Worm (Caenorhabditis elegans): ENCODE data around the gene tbx-38.
"Not testable (repeated sequence)": the region's sequence is repeated elsewhere in the genome, so short reads cannot be mapped to it uniquely, and the experiment has no call there.

The tbx-38 gene

DNA sequence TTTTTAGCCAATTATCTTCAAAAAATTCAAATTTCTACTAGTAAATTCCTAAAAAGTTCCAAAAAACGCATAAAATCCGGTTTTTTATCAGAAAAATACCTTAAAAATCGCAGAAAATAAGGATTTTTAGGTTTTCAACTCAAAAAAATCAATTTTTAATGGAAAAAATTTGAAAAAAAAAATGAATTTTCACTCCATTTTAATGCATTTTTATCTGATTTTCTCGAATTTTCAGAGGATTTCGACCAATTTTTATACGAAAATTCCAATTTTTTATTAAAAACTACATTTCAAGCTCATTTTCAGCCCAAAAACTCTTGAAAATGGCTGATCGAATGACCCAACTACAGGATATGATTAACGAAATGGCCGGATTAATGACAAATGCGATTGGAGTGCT lies 8.5 kb downstream of the tbx-38 start, which contains the start of gene mdt-21:
mdt-21 (plus strand) TSS at position 301 of the 400 bp plus-strand sequence.
- TF ChIP-seq dao-5 (tag; optimal IDR thresholded peaks at IDR 0.05) (no peak), W03F9.2 (tag; optimal IDR thresholded peaks at IDR 0.05) (no peak), him-1 (tag; optimal IDR thresholded peaks at IDR 0.05) (no peak)

DNA sequence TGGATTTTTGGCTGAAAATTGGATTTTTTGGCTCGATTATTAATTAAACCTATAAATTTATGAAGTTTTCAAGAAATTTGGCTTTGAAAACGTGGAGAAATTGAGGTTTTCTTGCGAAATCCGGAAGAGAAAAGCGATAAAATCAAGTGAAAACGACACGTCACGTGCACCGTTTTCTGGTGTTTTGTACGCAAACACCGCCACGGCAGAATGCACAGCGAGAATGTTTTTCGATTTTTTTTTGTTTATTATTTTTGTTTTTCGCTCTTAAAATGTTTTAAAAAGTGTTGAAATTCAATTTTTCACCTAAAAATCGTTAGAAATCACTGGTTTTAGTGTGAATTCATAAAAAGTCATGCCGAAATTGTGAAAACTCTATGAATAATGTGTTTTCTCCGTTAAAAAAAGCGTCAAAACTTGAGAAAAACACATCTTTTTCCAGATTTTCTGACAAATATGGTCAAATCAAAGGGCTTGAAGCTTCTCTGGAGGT lies 11.3 kb downstream of the tbx-38 start, which contains the start of gene immp-1:
immp-1 (plus strand) TSS at position 443 of the 493 bp plus-strand sequence.
- no peak for TF ChIP-seq W03F9.2 (tag; optimal IDR thresholded peaks at IDR 0.05)
- no peak for TF ChIP-seq dao-5 (tag; optimal IDR thresholded peaks at IDR 0.05)
- TF ChIP-seq him-1 (tag; optimal IDR thresholded peaks at IDR 0.05) = no peak

DNA sequence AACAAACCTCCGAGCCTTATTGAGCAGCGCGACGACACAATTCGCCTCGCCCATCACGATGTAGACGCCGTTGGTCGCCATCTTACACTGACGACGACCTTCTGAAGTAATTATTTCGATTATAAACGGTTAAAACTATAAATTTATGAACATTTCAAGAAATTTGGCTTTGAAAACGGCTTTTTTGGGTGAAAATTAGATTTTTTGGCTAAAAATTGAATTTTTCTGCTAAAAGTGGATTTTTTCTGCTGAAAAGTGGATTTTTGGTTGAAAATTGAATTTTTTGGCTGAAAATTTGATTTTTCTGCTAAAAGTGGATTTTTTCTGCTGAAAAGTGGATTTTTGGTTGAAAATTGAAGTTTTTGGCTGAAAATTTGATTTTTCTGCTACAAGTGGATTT lies 12.3 kb downstream of the tbx-38 start, which contains the start of gene gbf-1:
gbf-1 (minus strand) TSS at position 101 of the 400 bp plus-strand sequence.
- TF ChIP-seq dao-5, him-1, W03F9.2 (tag; optimal IDR thresholded peaks at IDR 0.05): not testable (repeated sequence)

DNA sequence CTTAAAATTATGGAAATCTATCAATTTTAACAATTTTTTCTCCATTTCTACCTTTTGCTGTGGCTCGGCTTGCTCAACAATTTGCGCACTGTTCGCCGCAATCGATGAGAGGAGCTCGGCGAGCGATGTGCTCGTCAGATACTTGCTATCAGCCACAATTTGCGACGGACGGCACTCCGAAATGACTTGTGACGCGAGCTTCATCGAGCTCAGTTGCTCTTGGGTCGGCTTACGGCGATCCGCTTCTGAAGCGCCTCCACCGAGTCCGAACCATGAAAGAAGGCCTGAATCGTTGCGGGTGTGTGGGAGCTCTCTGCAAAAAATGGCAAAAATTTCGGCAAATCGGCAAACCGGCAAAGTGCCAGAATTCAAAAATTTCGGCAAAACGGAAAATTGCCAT lies 25.2 kb downstream of the tbx-38 start:
- no peak for TF ChIP-seq dao-5 (tag; optimal IDR thresholded peaks at IDR 0.05)
- TF ChIP-seq him-1 (tag; optimal IDR thresholded peaks at IDR 0.05) = no peak
- no peak for TF ChIP-seq W03F9.2 (tag; optimal IDR thresholded peaks at IDR 0.05)

DNA sequence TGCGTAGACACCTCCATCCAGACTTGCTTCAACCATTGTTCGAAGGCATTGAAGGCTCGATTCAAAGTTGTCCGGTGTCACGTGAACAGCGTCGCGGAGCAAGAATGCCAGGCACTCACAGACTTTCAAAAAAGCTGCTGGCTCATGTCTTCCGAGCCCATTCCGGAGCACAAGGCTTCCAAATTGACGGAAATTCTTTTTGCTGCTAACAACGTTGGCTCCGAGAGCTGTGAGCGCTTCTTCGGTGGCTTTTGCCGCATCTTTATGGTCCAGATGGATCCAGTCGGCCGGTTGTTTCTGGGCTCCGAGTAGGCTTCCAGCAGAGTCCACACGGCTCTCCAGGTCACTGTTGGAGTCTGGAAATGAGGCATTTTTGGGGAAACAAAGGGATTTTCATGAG lies 28.0 kb downstream of the tbx-38 start:
- TF ChIP-seq W03F9.2 (tag; optimal IDR thresholded peaks at IDR 0.05) = no peak
- TF ChIP-seq dao-5 (tag; optimal IDR thresholded peaks at IDR 0.05) = no peak
- TF ChIP-seq him-1 (tag; optimal IDR thresholded peaks at IDR 0.05) = no peak

DNA sequence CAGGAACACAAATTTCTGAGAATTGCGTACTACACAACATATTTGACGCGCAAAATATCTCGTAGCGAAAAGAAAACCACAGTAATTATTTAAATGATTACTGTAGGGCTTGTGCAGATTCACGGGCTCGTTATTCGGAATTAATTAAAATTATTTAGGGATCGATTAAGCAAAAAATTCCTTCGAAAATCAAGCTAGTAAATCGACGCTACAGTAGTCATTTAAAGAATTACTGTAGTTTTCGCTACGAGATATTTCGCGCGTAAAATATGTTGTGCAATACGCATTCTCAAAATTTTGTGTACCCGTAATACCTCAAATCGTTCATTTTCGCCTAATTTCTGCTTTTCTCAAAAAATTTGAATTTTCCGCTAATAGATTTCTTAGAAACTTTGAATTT lies 35.0 kb downstream of the tbx-38 start:
- no peak for TF ChIP-seq him-1 (tag; optimal IDR thresholded peaks at IDR 0.05)
- TF ChIP-seq W03F9.2 (tag; optimal IDR thresholded peaks at IDR 0.05) = no peak
- TF ChIP-seq dao-5 (tag; optimal IDR thresholded peaks at IDR 0.05) = no peak

DNA sequence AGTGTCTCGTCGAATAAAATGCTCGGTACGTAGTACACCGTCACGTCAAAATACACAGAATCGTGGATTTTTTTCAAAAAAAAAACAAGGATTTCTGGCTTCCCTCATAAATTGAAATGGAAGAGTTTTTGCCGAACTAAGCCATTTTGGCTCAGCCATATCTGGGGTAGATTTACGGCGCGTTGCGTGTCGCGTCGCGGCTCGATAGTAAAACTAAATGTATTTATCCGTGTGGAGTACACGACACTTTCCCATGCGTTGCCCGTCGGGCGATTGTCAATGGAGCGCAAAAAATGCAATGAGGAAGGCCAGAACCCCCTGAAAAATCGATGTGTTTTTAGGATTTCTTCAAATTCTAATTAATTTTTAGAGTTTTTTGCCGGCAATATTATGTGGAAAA lies 35.6 kb downstream of the tbx-38 start:
- TF ChIP-seq dao-5 (tag; optimal IDR thresholded peaks at IDR 0.05) = no peak
- TF ChIP-seq W03F9.2 (tag; optimal IDR thresholded peaks at IDR 0.05) = no peak
- no peak for TF ChIP-seq him-1 (tag; optimal IDR thresholded peaks at IDR 0.05)

DNA sequence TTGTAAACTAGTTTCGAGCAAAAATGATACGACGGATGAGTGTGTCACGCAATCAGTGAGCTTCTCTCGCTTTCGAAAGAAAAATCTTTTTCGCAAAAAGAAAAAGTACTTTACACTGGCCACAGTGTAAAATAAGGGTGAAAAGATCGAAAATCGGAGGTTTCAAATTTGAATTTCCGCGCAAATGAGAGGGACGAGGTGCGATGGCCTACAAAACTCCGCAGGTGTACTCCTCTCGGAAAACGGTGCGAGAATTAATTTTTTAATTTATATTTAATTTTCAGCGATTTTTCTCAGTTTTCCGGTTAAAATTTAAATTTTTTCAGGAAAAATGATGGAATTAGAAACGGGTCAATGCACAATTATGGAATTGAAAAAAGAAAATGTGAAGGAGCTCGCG lies 39.1 kb downstream of the tbx-38 start, which contains the start of gene mrt-2:
mrt-2 (plus strand) TSS at position 49 of the 400 bp plus-strand sequence.
- peak; percentile 46 for TF ChIP-seq W03F9.2 (tag; optimal IDR thresholded peaks at IDR 0.05)
- peak; percentile 11 for TF ChIP-seq him-1 (tag; optimal IDR thresholded peaks at IDR 0.05)
- no peak for TF ChIP-seq dao-5 (tag; optimal IDR thresholded peaks at IDR 0.05)

DNA sequence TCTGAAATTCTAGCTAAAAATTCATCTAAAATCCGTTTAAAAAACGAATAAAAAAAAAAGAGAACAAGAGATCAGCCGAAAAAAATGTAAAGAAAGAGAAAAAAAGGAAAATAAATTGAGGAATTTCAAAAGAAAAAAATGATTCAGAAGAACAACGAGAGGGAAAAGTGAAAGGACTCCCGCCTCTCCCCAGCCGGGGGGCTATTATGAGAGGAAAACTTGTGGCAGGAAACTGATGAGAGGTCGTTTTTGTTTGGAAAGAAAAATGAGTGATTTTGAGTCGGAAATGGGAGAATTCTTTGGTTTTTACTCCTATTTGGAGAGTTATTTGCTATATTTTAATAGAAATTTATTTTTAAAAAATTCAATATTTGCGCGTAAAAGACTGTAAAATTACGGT lies 43.7 kb downstream of the tbx-38 start:
- TF ChIP-seq W03F9.2 (tag; optimal IDR thresholded peaks at IDR 0.05) (no peak), dao-5 (tag; optimal IDR thresholded peaks at IDR 0.05) (no peak), him-1 (tag; optimal IDR thresholded peaks at IDR 0.05) (no peak)

DNA sequence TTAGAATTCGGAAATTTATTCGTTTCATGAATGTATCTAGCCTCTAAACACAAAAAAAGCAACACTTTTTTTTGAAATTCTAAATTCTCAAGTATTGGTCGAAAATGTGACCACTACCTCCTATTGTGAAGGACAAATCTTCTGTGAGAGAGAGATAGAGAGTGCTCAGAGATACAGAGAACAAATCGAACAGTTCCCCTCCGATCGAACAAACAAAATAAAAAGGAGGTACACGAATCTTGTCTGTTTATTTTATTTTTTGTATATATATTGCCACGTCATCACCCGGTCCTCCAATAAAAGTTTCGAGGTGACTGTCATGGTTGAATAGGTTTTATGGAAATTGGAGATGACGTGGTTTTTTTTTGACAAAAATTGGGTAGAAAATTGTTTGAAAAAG lies 45.0 kb downstream of the tbx-38 start:
- TF ChIP-seq dao-5 (tag; optimal IDR thresholded peaks at IDR 0.05) (no peak), him-1 (tag; optimal IDR thresholded peaks at IDR 0.05) (no peak), W03F9.2 (tag; optimal IDR thresholded peaks at IDR 0.05) (no peak)

DNA sequence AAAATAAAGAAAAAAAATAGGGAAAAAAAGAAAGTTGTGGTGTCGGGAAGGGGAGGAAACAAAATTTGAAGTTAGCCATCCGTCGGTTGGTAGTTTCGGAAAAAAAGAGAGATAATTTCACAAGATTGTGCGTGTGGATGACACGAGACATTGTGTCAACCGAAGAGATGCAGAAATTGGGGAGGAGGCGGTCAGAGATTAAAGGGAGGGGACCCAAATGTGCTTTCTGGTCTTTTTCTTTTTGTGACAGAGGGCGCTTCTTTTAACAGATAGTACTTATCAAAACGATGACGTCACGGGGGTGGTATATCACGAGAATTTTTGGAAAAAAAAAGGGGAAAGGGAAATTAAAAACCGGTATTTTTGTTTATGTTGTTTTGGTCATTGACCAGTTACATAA lies 47.4 kb downstream of the tbx-38 start:
- TF ChIP-seq him-1 (tag; optimal IDR thresholded peaks at IDR 0.05) (no peak), dao-5 (tag; optimal IDR thresholded peaks at IDR 0.05) (no peak), W03F9.2 (tag; optimal IDR thresholded peaks at IDR 0.05) (no peak)

DNA sequence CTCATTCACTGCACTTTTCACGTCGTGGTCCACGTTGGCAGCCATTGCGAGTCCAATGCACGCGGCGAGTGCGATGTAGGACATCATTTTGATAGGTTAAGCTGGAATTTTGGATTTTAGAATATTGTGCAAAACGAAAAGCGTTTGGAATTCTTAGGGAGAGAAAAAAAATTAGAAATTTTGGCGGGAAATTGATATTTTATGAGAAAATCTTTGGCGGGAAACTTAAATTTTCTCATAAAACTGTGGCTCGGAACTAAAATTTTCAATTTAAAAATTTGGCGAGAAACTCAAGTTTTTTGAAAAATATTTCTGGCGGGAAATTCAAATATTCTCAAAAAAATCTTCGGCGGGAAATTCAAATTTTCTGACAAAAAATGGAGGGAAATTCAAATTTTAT lies 48.3 kb downstream of the tbx-38 start, which contains the start of gene sup-1:
sup-1 (minus strand) TSS at position 101 of the 400 bp plus-strand sequence.
- TF ChIP-seq him-1 (tag; optimal IDR thresholded peaks at IDR 0.05) (no peak), dao-5 (tag; optimal IDR thresholded peaks at IDR 0.05) (no peak), W03F9.2 (tag; optimal IDR thresholded peaks at IDR 0.05) (no peak)

All from whole organism, L4/young adult.